Fruit fly (Drosophila melanogaster) whole organism, prepupa: ENCODE results near the gene CG8420.

Experiments
- Blimp-1 ChIP-seq: fragments of 200-800 bp; sonication (Bioruptor generic); optimal IDR thresholded peaks from 3 replicates; lab custom pipeline; 2017; ENCODE audit warnings: missing biosample characterization, missing genetic modification characterization, mild to moderate bottlenecking, moderate library complexity, missing genetic modification reagents
- CG11762 ChIP-seq: fragments of 200-800 bp; sonication (Bioruptor generic); optimal IDR thresholded peaks from 3 replicates; lab custom pipeline; 2016; ENCODE audit warnings: missing biosample characterization, missing genetic modification characterization; ENCODE audit not compliant: insufficient read depth
- CG11902 ChIP-seq: fragments of 200-800 bp; sonication (Bioruptor generic); optimal IDR thresholded peaks from 3 replicates; lab custom pipeline; 2016; ENCODE audit warnings: missing biosample characterization, missing genetic modification characterization
- CG15336 ChIP-seq: fragments of 200-800 bp; sonication (Bioruptor generic); IDR thresholded peaks from 2 replicates; pipeline ENCODE4 v1.3.6; 2022; ENCODE audit warnings: missing biosample characterization, missing genetic modification characterization
- CG1621 ChIP-seq: fragments of 200-800 bp; sonication (Bioruptor generic); optimal IDR thresholded peaks from 3 replicates; lab custom pipeline; 2018; ENCODE audit warnings: missing biosample characterization, mild to moderate bottlenecking, missing genetic modification characterization
- CG16779 ChIP-seq: fragments of 200-800 bp; sonication (Bioruptor generic); optimal IDR thresholded peaks from 3 replicates; lab custom pipeline; 2017; ENCODE audit warnings: missing biosample characterization, mild to moderate bottlenecking, missing genetic modification characterization
- CG34406 ChIP-seq: fragments of 200-800 bp; sonication (Bioruptor generic); optimal IDR thresholded peaks from 3 replicates; lab custom pipeline; 2016; ENCODE audit warnings: missing biosample characterization, missing genetic modification characterization
- CG4318 ChIP-seq: fragments of 200-800 bp; sonication (Bioruptor generic); optimal IDR thresholded peaks from 3 replicates; lab custom pipeline; 2017; ENCODE audit warnings: missing biosample characterization, mild to moderate bottlenecking, missing genetic modification characterization
- CG6276 ChIP-seq: fragments of 200-800 bp; sonication (Bioruptor generic); optimal IDR thresholded peaks from 2 replicates; lab custom pipeline; 2017; ENCODE audit warnings: missing biosample characterization, mild to moderate bottlenecking, missing genetic modification characterization
- CG6792 ChIP-seq: fragments of 200-800 bp; sonication (Bioruptor generic); optimal IDR thresholded peaks from 3 replicates; lab custom pipeline; 2016; ENCODE audit warnings: missing biosample characterization, missing genetic modification characterization
- CG6808 ChIP-seq: fragments of 200-800 bp; sonication (Bioruptor generic); optimal IDR thresholded peaks from 3 replicates; lab custom pipeline; 2017; ENCODE audit warnings: missing biosample characterization, missing genetic modification characterization, mild to moderate bottlenecking, moderate library complexity, missing genetic modification reagents
- CG8119 ChIP-seq: fragments of 200-800 bp; sonication (Bioruptor generic); IDR thresholded peaks from 3 replicates; pipeline ENCODE4 v1.3.6; 2022; ENCODE audit warnings: missing biosample characterization, missing genetic modification characterization
- CG8319 ChIP-seq: fragments of 200-800 bp; sonication (Bioruptor generic); optimal IDR thresholded peaks from 3 replicates; lab custom pipeline; 2016; ENCODE audit warnings: missing biosample characterization, missing genetic modification characterization
- Eip75B ChIP-seq: fragments of 200-800 bp; sonication (Bioruptor generic); optimal IDR thresholded peaks from 3 replicates; lab custom pipeline; 2016; ENCODE audit warnings: missing biosample characterization, missing genetic modification characterization
- Eip78C ChIP-seq: fragments of 200-800 bp; sonication (Bioruptor generic); peaks from one replicate; lab custom pipeline; 2016; ENCODE audit warnings: missing biosample characterization, missing genetic modification characterization
- Eip93F ChIP-seq: fragments of 200-800 bp; sonication (Bioruptor generic); optimal IDR thresholded peaks from 2 replicates; lab custom pipeline; 2016; ENCODE audit warnings: missing biosample characterization, mild to moderate bottlenecking, missing genetic modification characterization
- Ets96B ChIP-seq: fragments of 200-800 bp; optimal IDR thresholded peaks from 2 replicates; lab custom pipeline; 2019; ENCODE audit warnings: missing biosample characterization, mild to moderate bottlenecking, missing genetic modification characterization, moderate library complexity
- Hr39 ChIP-seq: fragments of 200-800 bp; sonication (Bioruptor generic); optimal IDR thresholded peaks from 2 replicates; lab custom pipeline; 2016; ENCODE audit warnings: missing biosample characterization, missing genetic modification characterization
- Hr4 ChIP-seq: fragments of 200-800 bp; sonication (Bioruptor generic); optimal IDR thresholded peaks from 3 replicates; lab custom pipeline; 2016; ENCODE audit warnings: missing biosample characterization, missing genetic modification characterization
- Lpt ChIP-seq: fragments of 200-800 bp; sonication (Bioruptor generic); optimal IDR thresholded peaks from 3 replicates; lab custom pipeline; 2016; ENCODE audit warnings: missing biosample characterization, missing genetic modification characterization
- Met ChIP-seq: fragments of 200-800 bp; sonication (Bioruptor generic); optimal IDR thresholded peaks from 3 replicates; lab custom pipeline; 2016; ENCODE audit warnings: missing biosample characterization, missing genetic modification characterization
- Smox ChIP-seq: fragments of 200-800 bp; sonication (Bioruptor generic); optimal IDR thresholded peaks from 3 replicates; lab custom pipeline; 2016; ENCODE audit warnings: missing biosample characterization, missing genetic modification characterization
- achi ChIP-seq: fragments of 200-800 bp; sonication (Bioruptor generic); optimal IDR thresholded peaks from 3 replicates; lab custom pipeline; 2016; ENCODE audit warnings: missing biosample characterization, missing genetic modification characterization
- acj6 ChIP-seq: fragments of 200-800 bp; sonication (Bioruptor generic); optimal IDR thresholded peaks from 3 replicates; lab custom pipeline; 2016; ENCODE audit warnings: missing biosample characterization, missing genetic modification characterization
- cyc ChIP-seq: fragments of 200-800 bp; sonication (Bioruptor generic); optimal IDR thresholded peaks from 3 replicates; lab custom pipeline; 2016; ENCODE audit warnings: missing biosample characterization, missing genetic modification characterization
- dac ChIP-seq: fragments of 200-800 bp; sonication (Bioruptor generic); optimal IDR thresholded peaks from 2 replicates; lab custom pipeline; 2017; ENCODE audit warnings: missing biosample characterization, mild to moderate bottlenecking, missing genetic modification characterization
- dsx ChIP-seq: fragments of 200-800 bp; optimal IDR thresholded peaks from 3 replicates; lab custom pipeline; 2019; ENCODE audit warnings: missing biosample characterization, mild to moderate bottlenecking, missing genetic modification characterization, moderate library complexity; ENCODE audit not compliant: poor library complexity, severe bottlenecking
- fd85E ChIP-seq: fragments of 200-800 bp; sonication (Bioruptor generic); optimal IDR thresholded peaks from 3 replicates; lab custom pipeline; 2016; ENCODE audit warnings: missing biosample characterization, missing genetic modification characterization
- fkh ChIP-seq: fragments of 200-800 bp; sonication (Bioruptor generic); optimal IDR thresholded peaks from 3 replicates; lab custom pipeline; 2017; ENCODE audit warnings: missing biosample characterization, mild to moderate bottlenecking, missing genetic modification characterization, moderate library complexity
- net ChIP-seq: fragments of 200-800 bp; sonication (Bioruptor generic); optimal IDR thresholded peaks from 3 replicates; lab custom pipeline; 2016; ENCODE audit warnings: missing biosample characterization, missing genetic modification characterization
- pdm3 ChIP-seq: fragments of 200-800 bp; sonication (Bioruptor generic); optimal IDR thresholded peaks from 3 replicates; lab custom pipeline; 2016; ENCODE audit warnings: missing biosample characterization, missing genetic modification characterization
- spab ChIP-seq: fragments of 200-800 bp; sonication (Bioruptor generic); optimal IDR thresholded peaks from 2 replicates; lab custom pipeline; 2017; ENCODE audit warnings: missing biosample characterization, mild to moderate bottlenecking, missing genetic modification characterization, missing genetic modification reagents
- ss ChIP-seq, 2 experiments: fragments of 200-800 bp; sonication (Bioruptor generic); optimal IDR thresholded peaks; 2 replicates in 1 of 2; 3 replicates in 1 of 2; lab custom pipeline; 2017 to 2018; ENCODE audit warnings: mild to moderate bottlenecking in 2 of 2, missing biosample characterization in 2 of 2, missing genetic modification characterization in 2 of 2, moderate library complexity in 1 of 2
- svp ChIP-seq: fragments of 200-800 bp; sonication (Bioruptor generic); peaks from one replicate; lab custom pipeline; 2016; ENCODE audit warnings: missing biosample characterization, missing genetic modification characterization
- topi ChIP-seq: fragments of 200-800 bp; sonication (Bioruptor generic); optimal IDR thresholded peaks from 3 replicates; lab custom pipeline; 2016; ENCODE audit warnings: missing biosample characterization, missing genetic modification characterization
- vri ChIP-seq: fragments of 200-800 bp; sonication (Bioruptor generic); optimal IDR thresholded peaks from 3 replicates; lab custom pipeline; 2016; ENCODE audit warnings: missing biosample characterization, mild to moderate bottlenecking, missing genetic modification characterization

Gene CG8420

dm6 chr3R:9250868-9251267 lies 4.4 kb downstream of the CG8420 start (continued):
- TF ChIP-seq CG4318 (GFP tag; lab: Kevin White, UChicago) (peak; percentile 82), Hr39 (peak; percentile 94), svp (no peak), Smox (GFP tag; lab: Kevin White, UChicago) (peak; percentile 92), Hr4 (GFP tag; lab: Kevin White, UChicago) (peak; percentile 92), Met (GFP tag; lab: Kevin White, UChicago) (peak; percentile 95), Eip78C (GFP tag; lab: Kevin White, UChicago) (peak; percentile 96), topi (peak; percentile 93), fkh (GFP tag; lab: Kevin White, UChicago) (no peak), CG6808 (GFP tag; lab: Kevin White, UChicago) (peak; percentile 56), dsx (GFP tag; lab: Kevin White, UChicago) (peak; percentile 56), CG34406 (peak; percentile 82), CG1621 (tag; lab: Kevin White, UChicago) (peak; percentile 54), fd85E (GFP tag; lab: Kevin White, UChicago) (peak; percentile 26), achi (peak; percentile 88), acj6 (GFP tag; lab: Kevin White, UChicago) (peak; percentile 88), CG11762 (GFP tag; lab: Kevin White, UChicago) (peak; percentile 71), Lpt (GFP tag; lab: Kevin White, UChicago) (peak; percentile 87), cyc (GFP tag; lab: Kevin White, UChicago) (peak; percentile 92), ss (GFP tag; optimal IDR thresholded peaks at IDR 0.05; lab: Kevin White, UChicago) (peak; percentile 44 to 47), CG6276 (GFP tag; lab: Kevin White, UChicago) (no peak), CG8319 (GFP tag; lab: Kevin White, UChicago) (peak; percentile 71), dac (GFP tag; lab: Kevin White, UChicago) (peak; percentile 79), Blimp-1 (GFP tag; lab: Kevin White, UChicago) (peak; percentile 67), CG8119 (GFP tag; lab: Robert Waterston, UW) (peak; percentile 91), pdm3 (GFP tag; lab: Kevin White, UChicago) (peak; percentile 87), spab (GFP tag; lab: Kevin White, UChicago) (no peak), Eip93F (peak; percentile 84), CG6792 (GFP tag; lab: Kevin White, UChicago) (peak; percentile 89), Eip75B (GFP tag; lab: Kevin White, UChicago) (peak; percentile 89), net (GFP tag; lab: Kevin White, UChicago) (peak; percentile 84), CG11902 (peak; percentile 70), vri (GFP tag; lab: Kevin White, UChicago) (no peak), CG16779 (tag; lab: Kevin White, UChicago) (no peak), Ets96B (peak; percentile 67)
- TF ChIP-seq, all 60 proteins: peak for 52

dm6 chr3R:9251543-9251942 lies 5.1 kb downstream of the CG8420 start, which contains the start of gene St2:
Gene St2 (plus strand): TSS chr3R:9251843.
- TF ChIP-seq CG8319 (GFP tag; lab: Kevin White, UChicago) (no peak), CG6792 (GFP tag; lab: Kevin White, UChicago) (no peak), Eip78C (GFP tag; lab: Kevin White, UChicago) (peak; percentile 43)

- TF ChIP-seq Eip75B (GFP tag; lab: Kevin White, UChicago) (no peak), Ets96B (no peak), CG15336 (GFP tag; lab: Robert Waterston, UW) (no peak), cyc (GFP tag; lab: Kevin White, UChicago) (no peak), Eip78C (GFP tag; lab: Kevin White, UChicago) (no peak)
Measured at dm6 chr3R:9254798-9255197, 8.3 kb downstream of the CG8420 start, which contains the start of gene CG16734. Gene CG16734 (plus strand): TSS chr3R:9255052.
